Worm (Caenorhabditis elegans) whole organism, L3 larva: ENCODE data around the gene inx-1.

ENCODE experiments used
- R02D3.7 ChIP-seq: fragments of 150-350 bp; optimal IDR thresholded peaks from 2 replicates; lab custom pipeline; 2014; ENCODE audit warnings: missing biosample characterization, missing genetic modification characterization
- ZK546.5 ChIP-seq: sonication (generic microtip); optimal IDR thresholded peaks from 2 replicates; lab custom pipeline; 2017; ENCODE audit warnings: missing biosample characterization, missing genetic modification characterization
- aly-2 ChIP-seq: fragments of 150-350 bp; optimal IDR thresholded peaks from 2 replicates; lab custom pipeline; 2014; ENCODE audit warnings: missing biosample characterization, missing genetic modification characterization
- ceh-28 ChIP-seq: fragments of 150-350 bp; optimal IDR thresholded peaks from 2 replicates; lab custom pipeline; 2014; ENCODE audit warnings: missing biosample characterization, missing genetic modification reagents, missing genetic modification characterization
- ceh-9 ChIP-seq: sonication (generic microtip); optimal IDR thresholded peaks from 2 replicates; lab custom pipeline; 2018; ENCODE audit warnings: missing biosample characterization, missing genetic modification characterization
- egl-27 ChIP-seq: sonication (generic microtip); optimal IDR thresholded peaks from 4 replicates; lab custom pipeline; 2017; ENCODE audit warnings: missing biosample characterization, missing genetic modification reagents, missing genetic modification characterization
- egl-5 ChIP-seq: fragments of 150-350 bp; optimal IDR thresholded peaks from 2 replicates; lab custom pipeline; 2017; ENCODE audit warnings: missing biosample characterization, missing genetic modification reagents, missing genetic modification characterization, inconsistent platforms
- elt-1 ChIP-seq: fragments of 150-350 bp; optimal IDR thresholded peaks from 2 replicates; lab custom pipeline; 2014; ENCODE audit warnings: missing biosample characterization, missing genetic modification characterization
- elt-2 ChIP-seq: sonication (generic microtip); optimal IDR thresholded peaks from 2 replicates; lab custom pipeline; 2016; ENCODE audit warnings: missing genetic modification reagents, mild to moderate bottlenecking, missing genetic modification characterization, missing compliant biosample characterization
- eor-1 ChIP-seq, 2 experiments: fragments of 150-350 bp; optimal IDR thresholded peaks; 2 replicates each; lab custom pipeline; 2014 to 2018; ENCODE audit warnings: missing biosample characterization in 2 of 2, missing genetic modification characterization in 2 of 2
- fkh-2 ChIP-seq: fragments of 150-350 bp; optimal IDR thresholded peaks from 2 replicates; lab custom pipeline; 2014; ENCODE audit warnings: missing biosample characterization, missing genetic modification reagents, missing genetic modification characterization
- hmg-11 ChIP-seq: sonication (generic microtip); optimal IDR thresholded peaks from 2 replicates; lab custom pipeline; 2016; ENCODE audit warnings: missing genetic modification characterization, missing compliant biosample characterization
- lin-15B ChIP-seq: fragments of 150-350 bp; optimal IDR thresholded peaks from 2 replicates; lab custom pipeline; 2014; ENCODE audit warnings: missing biosample characterization, missing genetic modification characterization
- lin-39 ChIP-seq: fragments of 150-350 bp; optimal IDR thresholded peaks from 2 replicates; lab custom pipeline; 2018; ENCODE audit warnings: missing biosample characterization, missing genetic modification reagents, missing genetic modification characterization
- lsy-12 ChIP-seq: sonication (generic microtip); optimal IDR thresholded peaks from 2 replicates; lab custom pipeline; 2016; ENCODE audit warnings: mild to moderate bottlenecking, missing genetic modification characterization, missing compliant biosample characterization
- mdl-1 ChIP-seq: fragments of 150-350 bp; optimal IDR thresholded peaks from 2 replicates; lab custom pipeline; 2014; ENCODE audit warnings: missing biosample characterization, missing genetic modification characterization
- nfya-1 ChIP-seq: sonication (generic microtip); optimal IDR thresholded peaks from 2 replicates; lab custom pipeline; 2017; ENCODE audit warnings: missing genetic modification characterization, mild to moderate bottlenecking, missing compliant biosample characterization, antibody characterized with exemption, moderate library complexity; ENCODE audit not compliant: insufficient read depth
- nhr-11 ChIP-seq: fragments of 150-350 bp; optimal IDR thresholded peaks from 2 replicates; lab custom pipeline; 2014; ENCODE audit warnings: missing biosample characterization, missing genetic modification characterization
- nhr-12 ChIP-seq: fragments of 150-350 bp; optimal IDR thresholded peaks from 2 replicates; lab custom pipeline; 2014; ENCODE audit warnings: missing biosample characterization, missing genetic modification characterization
- nhr-23 ChIP-seq: fragments of 150-350 bp; optimal IDR thresholded peaks from 2 replicates; lab custom pipeline; 2014; ENCODE audit warnings: missing biosample characterization, missing genetic modification reagents, missing genetic modification characterization
- nhr-25 ChIP-seq: sonication (generic microtip); optimal IDR thresholded peaks from 2 replicates; lab custom pipeline; 2017; ENCODE audit warnings: missing biosample characterization, missing genetic modification characterization
- nhr-28 ChIP-seq: fragments of 150-350 bp; optimal IDR thresholded peaks from 2 replicates; lab custom pipeline; 2014; ENCODE audit warnings: missing biosample characterization, missing genetic modification characterization
- nhr-43 ChIP-seq: sonication (generic microtip); optimal IDR thresholded peaks from 2 replicates; lab custom pipeline; 2016; ENCODE audit warnings: mild to moderate bottlenecking, missing genetic modification characterization, missing compliant biosample characterization; ENCODE audit not compliant: poor library complexity, severe bottlenecking
- sea-2 ChIP-seq: fragments of 150-350 bp; sonication (generic microtip); optimal IDR thresholded peaks from 4 replicates; lab custom pipeline; 2014; ENCODE audit warnings: missing biosample characterization, missing genetic modification reagents, missing genetic modification characterization
- snpc-4 ChIP-seq: fragments of 150-350 bp; optimal IDR thresholded peaks from 2 replicates; lab custom pipeline; 2014; ENCODE audit warnings: missing biosample characterization, missing genetic modification characterization
- tbx-2 ChIP-seq: sonication (generic microtip); optimal IDR thresholded peaks from 2 replicates; lab custom pipeline; 2016; ENCODE audit warnings: mild to moderate bottlenecking, missing genetic modification characterization, missing compliant biosample characterization
- zag-1 ChIP-seq: fragments of 150-350 bp; optimal IDR thresholded peaks from 2 replicates; lab custom pipeline; 2014; ENCODE audit warnings: missing biosample characterization, missing genetic modification characterization
- ztf-11 ChIP-seq: fragments of 150-350 bp; optimal IDR thresholded peaks from 2 replicates; lab custom pipeline; 2014; ENCODE audit warnings: missing biosample characterization, missing genetic modification characterization
- ztf-4 ChIP-seq: fragments of 150-350 bp; optimal IDR thresholded peaks from 2 replicates; lab custom pipeline; 2014; ENCODE audit warnings: missing biosample characterization, missing genetic modification characterization

The inx-1 gene

ce11 chrX:6902958-6903357 is 53.2 kb downstream of the inx-1 start (continued):
- TF ChIP-seq nhr-43 (tag; lab: Kevin White, UChicago) (peak; percentile 74), ceh-9 (tag; lab: Kevin White, UChicago) (no peak), hmg-11 (peak; percentile 72), nhr-25 (tag; lab: Kevin White, UChicago) (no peak), ceh-28 (tag; lab: Kevin White, UChicago) (no peak), tbx-2 (tag; lab: Kevin White, UChicago) (peak; percentile 10), zag-1 (no peak), egl-27 (tag; lab: Kevin White, UChicago) (no peak), lsy-12 (tag; lab: Kevin White, UChicago) (peak; percentile 44), R02D3.7 (tag; lab: Kevin White, UChicago) (no peak), nhr-12 (tag; lab: Kevin White, UChicago) (no peak), fkh-2 (tag; lab: Kevin White, UChicago) (no peak), nhr-11 (tag; lab: Kevin White, UChicago) (no peak), snpc-4 (tag; lab: Kevin White, UChicago) (no peak), eor-1 (tag; optimal IDR thresholded peaks at IDR 0.05; lab: Kevin White, UChicago) (no peak), ZK546.5 (no peak)

ce11 chrX:6901078-6901477 is 55.1 kb downstream of the inx-1 start, which contains the start of gene pes-23:
Gene pes-23 (plus strand): TSS chrX:6901378.
- TF ChIP-seq lsy-12 (tag; lab: Kevin White, UChicago) (no peak), nhr-28 (tag; lab: Kevin White, UChicago) (no peak), zag-1 (no peak), tbx-2 (tag; lab: Kevin White, UChicago) (no peak), eor-1 (tag; optimal IDR thresholded peaks at IDR 0.05; lab: Kevin White, UChicago) (no peak), nhr-11 (tag; lab: Kevin White, UChicago) (no peak), egl-27 (tag; lab: Kevin White, UChicago) (no peak), ztf-4 (tag; lab: Kevin White, UChicago) (no peak), mdl-1 (tag; lab: Kevin White, UChicago) (no peak), nhr-23 (tag; lab: Kevin White, UChicago) (no peak), elt-2 (tag; lab: Kevin White, UChicago) (no peak), ztf-11 (tag; lab: Kevin White, UChicago) (no peak), ceh-28 (tag; lab: Kevin White, UChicago) (no peak), aly-2 (no peak), fkh-2 (tag; lab: Kevin White, UChicago) (no peak)

ce11 chrX:6899848-6900247 is 56.4 kb downstream of the inx-1 start, which contains the start of gene F14B8.4:
Gene F14B8.4 (minus strand): TSS chrX:6899948.
- TF ChIP-seq elt-1 (no peak), nfya-1 (tag; lab: Kevin White, UChicago) (no peak), lin-15B (tag; lab: Kevin White, UChicago) (no peak), sea-2 (GFP tag; lab: Kevin White, UChicago) (no peak), fkh-2 (tag; lab: Kevin White, UChicago) (no peak)

ce11 chrX:6894104-6894503 is 62.1 kb downstream of the inx-1 start:
- TF ChIP-seq elt-1 = peak; percentile 41
- peak; percentile 87 for TF ChIP-seq egl-5
- no peak for TF ChIP-seq lsy-12 (tag; lab: Kevin White, UChicago)
- peak; percentile 35 for TF ChIP-seq lin-39 (tag; lab: Kevin White, UChicago)
- TF ChIP-seq, all 47 proteins: peak for 3
